Worm (Caenorhabditis elegans) whole organism, L2 larva: ENCODE results near the gene Y41C4A.32.

Experiments used
- C34F6.9 ChIP-seq: fragments of 150-350 bp; optimal IDR thresholded peaks from 2 replicates; lab custom pipeline; 2014; ENCODE audit warnings: missing biosample characterization, missing genetic modification characterization
- F13H6.1 ChIP-seq: sonication (generic microtip); optimal IDR thresholded peaks from 2 replicates; lab custom pipeline; 2016; ENCODE audit warnings: missing genetic modification characterization, missing compliant biosample characterization
- ZK546.5 ChIP-seq: sonication (generic microtip); optimal IDR thresholded peaks from 2 replicates; lab custom pipeline; 2017; ENCODE audit warnings: missing biosample characterization, missing genetic modification characterization
- aly-2 ChIP-seq: fragments of 150-350 bp; optimal IDR thresholded peaks from 2 replicates; lab custom pipeline; 2014; ENCODE audit warnings: missing biosample characterization, missing genetic modification characterization
- ama-1 ChIP-seq: fragments of 150-350 bp; optimal IDR thresholded peaks from 2 replicates; lab custom pipeline; 2018; ENCODE audit warnings: inconsistent platforms
- ceh-16 ChIP-seq: fragments of 150-350 bp; optimal IDR thresholded peaks from 2 replicates; lab custom pipeline; 2014; ENCODE audit warnings: missing biosample characterization, missing genetic modification characterization
- crh-2 ChIP-seq: sonication (generic microtip); optimal IDR thresholded peaks from 2 replicates; lab custom pipeline; 2017; ENCODE audit warnings: missing biosample characterization, missing genetic modification characterization
- dmd-4 ChIP-seq: sonication (generic microtip); optimal IDR thresholded peaks from 2 replicates; lab custom pipeline; 2017; ENCODE audit warnings: missing biosample characterization, missing genetic modification characterization
- egl-27 ChIP-seq: sonication (generic microtip); optimal IDR thresholded peaks from 3 replicates; lab custom pipeline; 2017; ENCODE audit warnings: missing biosample characterization, missing genetic modification reagents, missing genetic modification characterization
- elt-1 ChIP-seq: fragments of 150-350 bp; optimal IDR thresholded peaks from 2 replicates; lab custom pipeline; 2014; ENCODE audit warnings: missing biosample characterization, missing genetic modification characterization
- fos-1 ChIP-seq: fragments of 150-350 bp; optimal IDR thresholded peaks from 2 replicates; lab custom pipeline; 2014; ENCODE audit warnings: missing biosample characterization, missing genetic modification characterization
- gmeb-1 ChIP-seq: fragments of 150-350 bp; optimal IDR thresholded peaks from 2 replicates; lab custom pipeline; 2014; ENCODE audit warnings: missing biosample characterization, missing genetic modification characterization
- lin-13 ChIP-seq: fragments of 150-350 bp; optimal IDR thresholded peaks from 2 replicates; lab custom pipeline; 2014; ENCODE audit warnings: missing biosample characterization, missing genetic modification reagents, missing genetic modification characterization
- lsy-2 ChIP-seq, 2 experiments: fragments of 150-350 bp in 1 of 2; sonication (generic microtip) in 1 of 2; optimal IDR thresholded peaks; 2 replicates each; lab custom pipeline; 2014 to 2017; ENCODE audit warnings: missing biosample characterization in 2 of 2, missing genetic modification characterization in 2 of 2
- mab-5 ChIP-seq: fragments of 150-350 bp; optimal IDR thresholded peaks from 2 replicates; lab custom pipeline; 2014; ENCODE audit warnings: missing biosample characterization, missing genetic modification characterization
- mdl-1 ChIP-seq, 2 experiments: fragments of 150-350 bp in 1 of 2; sonication (generic microtip) in 1 of 2; optimal IDR thresholded peaks; 2 replicates each; lab custom pipeline; 2017; ENCODE audit warnings: missing biosample characterization in 2 of 2, missing genetic modification characterization in 2 of 2
- nhr-10 ChIP-seq: sonication (generic microtip); optimal IDR thresholded peaks from 2 replicates; lab custom pipeline; 2017; ENCODE audit warnings: missing biosample characterization, missing genetic modification characterization
- nhr-12 ChIP-seq: fragments of 150-350 bp; optimal IDR thresholded peaks from 2 replicates; lab custom pipeline; 2014; ENCODE audit warnings: missing biosample characterization, missing genetic modification characterization
- nhr-129 ChIP-seq: fragments of 150-350 bp; optimal IDR thresholded peaks from 2 replicates; lab custom pipeline; 2014; ENCODE audit warnings: missing biosample characterization, missing genetic modification characterization
- nhr-21 ChIP-seq: fragments of 150-350 bp; optimal IDR thresholded peaks from 2 replicates; lab custom pipeline; 2014; ENCODE audit warnings: missing biosample characterization, missing genetic modification characterization
- nhr-23 ChIP-seq: fragments of 150-350 bp; optimal IDR thresholded peaks from 2 replicates; lab custom pipeline; 2014; ENCODE audit warnings: missing biosample characterization, missing genetic modification reagents, missing genetic modification characterization
- nhr-237 ChIP-seq: fragments of 150-350 bp; optimal IDR thresholded peaks from 2 replicates; lab custom pipeline; 2014; ENCODE audit warnings: missing biosample characterization, missing genetic modification characterization
- peb-1 ChIP-seq: fragments of 150-350 bp; optimal IDR thresholded peaks from 2 replicates; lab custom pipeline; 2014; ENCODE audit warnings: missing biosample characterization, missing genetic modification characterization
- sem-4 ChIP-seq: fragments of 150-350 bp; optimal IDR thresholded peaks from 2 replicates; lab custom pipeline; 2014; ENCODE audit warnings: missing biosample characterization, missing genetic modification reagents, missing genetic modification characterization
- skn-1 ChIP-seq: sonication (generic microtip); optimal IDR thresholded peaks from 2 replicates; lab custom pipeline; 2017; ENCODE audit warnings: missing biosample characterization, missing genetic modification characterization
- sma-3 ChIP-seq: sonication (generic microtip); optimal IDR thresholded peaks from 2 replicates; lab custom pipeline; 2016; ENCODE audit warnings: missing genetic modification reagents, missing genetic modification characterization, missing compliant biosample characterization
- sma-9 ChIP-seq, 2 experiments: fragments of 150-350 bp in 1 of 2; sonication (generic microtip) in 1 of 2; optimal IDR thresholded peaks; 2 replicates each; lab custom pipeline; 2014 to 2016; ENCODE audit warnings: missing genetic modification characterization in 2 of 2, mild to moderate bottlenecking in 1 of 2, missing biosample characterization in 1 of 2, missing compliant biosample characterization in 1 of 2, missing genetic modification reagents in 1 of 2, moderate library complexity in 1 of 2
- snpc-4 ChIP-seq: fragments of 150-350 bp; optimal IDR thresholded peaks from 2 replicates; lab custom pipeline; 2014; ENCODE audit warnings: missing biosample characterization, missing genetic modification characterization
- unc-39 ChIP-seq: fragments of 150-350 bp; optimal IDR thresholded peaks from 2 replicates; lab custom pipeline; 2014; ENCODE audit warnings: missing biosample characterization, missing genetic modification characterization
- unc-55 ChIP-seq: fragments of 150-350 bp; sonication (generic microtip); optimal IDR thresholded peaks from 3 replicates; lab custom pipeline; 2014; ENCODE audit warnings: missing biosample characterization, missing genetic modification reagents, missing genetic modification characterization
- unc-62 ChIP-seq: fragments of 150-350 bp; optimal IDR thresholded peaks from 2 replicates; lab custom pipeline; 2014; ENCODE audit warnings: missing biosample characterization, missing genetic modification reagents, missing genetic modification characterization
- ztf-11 ChIP-seq: sonication (generic microtip); optimal IDR thresholded peaks from 2 replicates; lab custom pipeline; 2017; ENCODE audit warnings: missing biosample characterization, missing genetic modification characterization

The Y41C4A.32 gene

DNA sequence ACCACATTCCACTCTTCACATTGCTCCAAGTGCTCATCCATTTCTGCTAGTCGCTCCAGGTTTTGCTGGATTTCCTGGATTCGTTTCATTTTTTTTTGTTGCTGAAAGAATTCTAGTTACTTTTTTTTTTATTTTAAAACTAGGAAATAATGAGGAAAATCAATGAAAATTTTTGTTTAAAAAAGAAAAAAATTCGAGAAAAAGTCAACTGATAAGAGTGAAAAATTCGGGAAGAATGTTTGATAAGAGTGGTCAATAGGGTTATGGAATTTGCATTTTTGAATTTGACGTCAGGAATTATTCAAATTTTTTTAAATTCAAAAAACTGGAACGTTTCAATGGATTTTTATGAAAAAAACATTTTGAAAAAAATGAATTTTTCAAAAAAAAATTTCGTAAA, 5.1 kb downstream of the Y41C4A.32 start, which contains the start of gene Y41C4A.12:
Y41C4A.12 (minus strand) TSS at position 101 of the 400 bp plus-strand sequence.
- TF ChIP-seq nhr-10 (no peak), ceh-16 (tag; lab: Kevin White, UChicago) (no peak), fos-1 (tag; lab: Kevin White, UChicago) (no peak), unc-39 (tag; lab: Kevin White, UChicago) (no peak), unc-55 (GFP tag; lab: Kevin White, UChicago) (no peak), crh-2 (tag; lab: Kevin White, UChicago) (no peak), ZK546.5 (tag; lab: Kevin White, UChicago) (no peak), lin-13 (no peak), gmeb-1 (tag; lab: Kevin White, UChicago) (no peak), skn-1 (tag; lab: Kevin White, UChicago) (no peak), F13H6.1 (tag; lab: Kevin White, UChicago) (no peak), nhr-12 (tag; lab: Kevin White, UChicago) (no peak), C34F6.9 (tag; lab: Kevin White, UChicago) (no peak), aly-2 (tag; lab: Kevin White, UChicago) (no peak)

DNA sequence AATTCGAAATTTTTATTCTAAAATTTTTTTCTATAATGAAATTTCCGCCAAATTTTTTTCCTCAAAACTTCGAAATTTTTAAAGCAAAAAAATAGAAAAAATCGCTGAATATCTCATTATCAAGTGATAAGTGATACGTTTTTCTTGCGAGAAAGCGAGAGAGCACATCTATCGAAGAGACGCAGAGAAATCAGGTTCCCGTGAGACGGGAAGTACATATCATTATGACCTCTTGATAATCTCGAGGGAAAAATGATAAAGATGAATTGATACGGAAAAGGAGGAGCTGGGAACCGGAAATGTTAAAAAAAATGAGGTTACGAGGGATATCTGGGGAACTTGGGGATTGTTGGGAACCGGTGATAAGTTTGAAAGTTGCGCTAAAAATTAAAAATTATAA, 5.5 kb downstream of the Y41C4A.32 start:
- TF ChIP-seq F13H6.1 (tag; lab: Kevin White, UChicago) (no peak), nhr-21 (tag; lab: Kevin White, UChicago) (peak; percentile 12), fos-1 (tag; lab: Kevin White, UChicago) (peak; percentile 21)
- TF ChIP-seq, all 48 proteins: peak for 2

DNA sequence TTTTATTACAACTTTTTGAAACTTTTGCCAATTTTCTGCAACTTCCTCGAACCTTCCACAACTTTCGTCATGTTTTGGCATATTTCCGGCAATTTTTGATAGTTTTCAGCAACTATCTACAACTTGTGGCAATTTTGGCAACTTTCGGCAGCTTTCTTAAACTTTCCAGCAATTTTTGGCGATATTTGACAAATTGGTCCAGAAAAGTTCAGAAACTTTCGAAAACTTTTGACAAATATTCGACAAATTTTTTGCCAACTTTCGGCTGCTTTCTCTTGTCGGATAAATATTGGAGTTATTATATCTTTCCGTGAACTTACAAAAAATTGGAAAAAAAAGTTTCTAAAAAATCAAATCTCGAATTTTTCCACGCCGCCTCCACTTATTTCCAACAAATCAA, 8.8 kb downstream of the Y41C4A.32 start, which contains the start of gene Y41C4A.18:
Y41C4A.18 (plus strand) TSS at position 301 of the 400 bp plus-strand sequence.
- TF ChIP-seq nhr-129 (tag; lab: Kevin White, UChicago), result no peak
- no peak for TF ChIP-seq ztf-11 (tag; lab: Kevin White, UChicago)
- no peak for TF ChIP-seq unc-62 (GFP tag; lab: Kevin White, UChicago)
- TF ChIP-seq nhr-237 (tag; lab: Kevin White, UChicago), result no peak
- no peak for TF ChIP-seq nhr-23
- no peak for TF ChIP-seq sem-4 (tag; lab: Kevin White, UChicago)
- no peak for TF ChIP-seq mab-5 (tag; lab: Kevin White, UChicago)
- no peak for TF ChIP-seq ama-1 (lab: Kevin White, UChicago)
- TF ChIP-seq, all 48 proteins: peak for 0

DNA sequence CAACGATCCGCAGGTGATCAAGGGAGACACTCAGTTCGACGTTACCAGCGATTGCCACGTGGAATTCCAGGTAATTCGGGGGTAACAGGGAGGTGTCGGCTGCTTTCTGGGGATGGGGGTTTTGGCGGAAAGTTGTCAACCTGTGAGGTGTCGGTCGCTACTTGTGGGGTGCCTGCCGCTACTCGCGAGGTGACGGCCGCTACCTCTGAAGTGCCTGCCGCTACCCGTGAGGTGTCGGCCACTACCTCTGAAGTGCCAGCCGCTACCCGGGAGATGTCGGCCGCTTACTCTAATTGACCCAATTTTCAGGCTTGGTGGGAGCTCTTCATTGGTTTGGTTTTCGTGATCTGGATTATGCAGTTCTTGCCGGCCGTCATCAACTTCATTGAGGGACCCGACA, 9.3 kb downstream of the Y41C4A.32 start:
- TF ChIP-seq nhr-237 (tag; lab: Kevin White, UChicago) (no peak), nhr-21 (tag; lab: Kevin White, UChicago) (no peak), dmd-4 (tag; lab: Kevin White, UChicago) (no peak), egl-27 (no peak), snpc-4 (tag; lab: Kevin White, UChicago) (no peak)
- TF ChIP-seq, all 48 proteins: peak for 0

DNA sequence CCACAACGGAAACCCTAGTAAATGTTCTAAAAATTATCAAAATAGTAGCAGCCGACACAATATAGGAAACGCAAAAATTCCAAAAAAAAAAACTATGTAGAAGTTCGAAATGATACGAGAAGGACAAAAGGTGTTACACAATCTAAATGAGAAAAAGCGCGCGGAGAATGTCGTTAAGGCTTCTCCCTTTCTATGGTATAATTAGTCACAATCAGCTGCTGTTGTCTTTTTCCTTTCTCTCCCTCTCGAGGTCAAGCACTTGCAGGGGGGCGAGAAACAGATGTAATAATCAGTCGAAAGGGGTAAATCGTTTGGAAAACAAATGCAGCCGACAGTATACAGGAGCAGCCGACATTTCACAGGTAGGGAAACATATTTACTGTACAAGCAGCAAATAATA, 10.0 kb downstream of the Y41C4A.32 start:
- TF ChIP-seq C34F6.9 (tag; lab: Kevin White, UChicago) (no peak), F13H6.1 (tag; lab: Kevin White, UChicago) (no peak), mdl-1 (tag; optimal IDR thresholded peaks at IDR 0.05; lab: Kevin White, UChicago) (no peak), sma-9 (GFP tag; optimal IDR thresholded peaks at IDR 0.05; lab: Kevin White, UChicago) (no peak), sma-9 (tag; optimal IDR thresholded peaks at IDR 0.05; lab: Kevin White, UChicago) (no peak), nhr-21 (tag; lab: Kevin White, UChicago) (no peak)

DNA sequence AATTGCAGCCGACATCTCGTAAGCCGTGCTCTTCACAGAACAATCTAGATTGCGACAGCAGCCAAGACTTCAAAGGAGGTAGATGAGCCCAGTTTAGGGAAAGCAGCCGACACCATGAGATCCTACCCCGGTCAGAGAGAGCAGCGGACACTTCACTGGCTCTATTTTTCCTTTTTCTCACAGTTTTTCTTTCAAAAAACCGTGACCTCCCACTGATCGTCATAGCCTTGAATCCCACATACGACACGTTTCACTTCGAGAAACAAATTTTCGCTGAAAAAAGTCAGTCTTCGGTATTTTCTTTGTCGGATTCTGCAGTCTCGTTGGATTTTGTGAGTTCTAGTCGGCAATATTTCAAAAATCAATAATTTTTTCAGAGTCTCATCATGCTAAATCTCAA, 10.6 kb downstream of the Y41C4A.32 start, which contains the start of gene Y41C4A.21:
Y41C4A.21 (plus strand) TSS at position 301 of the 400 bp plus-strand sequence.
- TF ChIP-seq fos-1 (tag; lab: Kevin White, UChicago) (no peak), mab-5 (tag; lab: Kevin White, UChicago) (no peak), sem-4 (tag; lab: Kevin White, UChicago) (no peak), elt-1 (tag; lab: Kevin White, UChicago) (no peak), skn-1 (tag; lab: Kevin White, UChicago) (no peak), sma-3 (GFP tag; lab: Kevin White, UChicago) (no peak), peb-1 (no peak), nhr-10 (no peak), lin-13 (no peak), lsy-2 (tag; optimal IDR thresholded peaks at IDR 0.05; lab: Kevin White, UChicago) (no peak), dmd-4 (tag; lab: Kevin White, UChicago) (no peak)
